Worm (Caenorhabditis elegans): Measurements from ENCODE around the gene C45B11.6.

ce11 chrV:11012419-11012818 lies 31.4 kb upstream of the C45B11.6 start, which contains the start of gene C13G3.1:
- TF ChIP-seq ama-1 (optimal IDR thresholded peaks at IDR 0.05): no peak
- TF ChIP-seq fkh-10 (GFP tag; optimal IDR thresholded peaks at IDR 0.05): no peak
- TF ChIP-seq pha-4 (tag; optimal IDR thresholded peaks at IDR 0.05): no peak
- no peak for TF ChIP-seq ceh-31 (tag; optimal IDR thresholded peaks at IDR 0.05)
- no peak for TF ChIP-seq ceh-2 (tag; optimal IDR thresholded peaks at IDR 0.05)
- no peak for TF ChIP-seq ceh-24 (tag; optimal IDR thresholded peaks at IDR 0.05)
- TF ChIP-seq rnt-1 (tag; optimal IDR thresholded peaks at IDR 0.05): no peak
- TF ChIP-seq tbx-2 (tag; optimal IDR thresholded peaks at IDR 0.05): no peak
- TF ChIP-seq pqm-1 (tag; optimal IDR thresholded peaks at IDR 0.05): no peak

All from whole organism, late embryonic.